Worm (Caenorhabditis elegans): ENCODE results near the gene ccm-3.
A peak's percentile ranks its signal among the peaks of the same experiment; 100 is the strongest.

Gene ccm-3

DNA sequence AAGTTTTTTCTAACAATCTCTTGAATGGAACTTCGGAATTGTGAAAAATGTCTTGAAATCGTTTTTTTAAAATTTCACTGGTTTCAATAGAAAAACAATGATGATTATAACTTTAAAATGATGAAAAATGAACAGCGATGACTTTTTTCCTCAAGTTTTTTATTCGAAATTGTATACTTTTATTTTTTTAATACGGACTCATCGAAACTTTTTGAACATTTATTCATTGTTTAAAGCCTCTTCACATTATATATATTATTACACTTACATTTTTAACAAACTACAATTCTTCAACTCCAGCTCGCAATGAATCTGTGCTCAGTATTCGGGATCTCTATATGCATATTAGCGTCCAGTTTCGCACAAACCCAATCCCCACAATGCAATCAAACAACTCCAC is 20.9 kb upstream of the ccm-3 start, which contains the start of gene M28.8:
M28.8 (plus strand) TSS at position 301 of the 400 bp plus-strand sequence.
- no peak for TF ChIP-seq nhr-2 (tag; optimal IDR thresholded peaks at IDR 0.05)
- no peak for TF ChIP-seq mls-2 (tag; optimal IDR thresholded peaks at IDR 0.05)
- TF ChIP-seq ham-2 (GFP tag; optimal IDR thresholded peaks at IDR 0.05): no peak
- TF ChIP-seq ceh-83 (GFP tag; optimal IDR thresholded peaks at IDR 0.05): no peak
- no peak for TF ChIP-seq zip-8 (tag; optimal IDR thresholded peaks at IDR 0.05)
- TF ChIP-seq tbx-8 (GFP tag; optimal IDR thresholded peaks at IDR 0.05): no peak
- no peak for TF ChIP-seq nhr-28 (tag; optimal IDR thresholded peaks at IDR 0.05)
- no peak for TF ChIP-seq cnd-1 (tag; optimal IDR thresholded peaks at IDR 0.05)
- no peak for TF ChIP-seq nhr-76 (tag; optimal IDR thresholded peaks at IDR 0.05)
- no peak for TF ChIP-seq unc-39 (tag; optimal IDR thresholded peaks at IDR 0.05)

DNA sequence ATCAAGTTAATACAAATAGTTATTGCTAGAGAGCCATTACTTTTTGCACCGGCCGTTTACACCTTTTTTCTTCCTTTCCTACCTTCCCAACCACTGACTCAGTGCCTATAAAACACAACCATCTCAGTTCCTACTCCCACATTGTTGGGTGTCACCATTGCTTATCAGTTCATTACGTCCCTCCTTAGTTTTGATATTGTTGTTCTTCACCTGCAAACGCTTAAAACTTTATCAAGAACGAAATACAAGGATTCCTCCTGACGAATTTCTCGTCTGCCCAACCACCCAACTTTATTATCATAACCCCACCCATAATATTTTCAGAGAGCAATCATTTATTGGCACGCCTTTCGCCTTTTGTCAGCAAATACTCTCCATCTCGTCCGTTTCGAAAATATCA is 20.0 kb upstream of the ccm-3 start:
- no peak for TF ChIP-seq lsy-2 (tag; optimal IDR thresholded peaks at IDR 0.05)
- TF ChIP-seq unc-39 (tag; optimal IDR thresholded peaks at IDR 0.05): no peak
- TF ChIP-seq ceh-83 (GFP tag; optimal IDR thresholded peaks at IDR 0.05): no peak
- TF ChIP-seq blmp-1 (tag; optimal IDR thresholded peaks at IDR 0.05): no peak

DNA sequence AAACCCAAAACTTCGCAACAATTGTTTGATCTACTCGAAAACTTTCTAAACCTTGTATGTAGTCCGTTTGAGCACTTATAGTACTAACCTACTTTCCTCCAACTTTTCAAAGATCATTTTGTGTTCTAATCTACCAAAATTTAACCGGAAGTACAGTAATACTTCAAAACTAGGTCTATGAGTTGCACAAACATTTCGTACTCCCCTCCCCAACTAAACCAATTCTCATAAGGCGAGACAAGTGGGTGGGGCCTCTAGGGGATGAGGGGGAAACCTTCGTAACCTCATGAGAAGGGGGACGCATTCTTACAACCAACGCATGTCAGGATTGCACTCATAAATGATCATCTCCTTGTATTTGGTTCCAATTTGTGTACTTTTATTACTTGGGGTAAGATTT is 14.9 kb upstream of the ccm-3 start, which contains the start of gene cutl-9:
cutl-9 (plus strand) TSS at position 301 of the 400 bp plus-strand sequence.
- TF ChIP-seq nhr-237 (tag; optimal IDR thresholded peaks at IDR 0.05) (no peak), hlh-1 (tag; optimal IDR thresholded peaks at IDR 0.05) (no peak), bed-3 (GFP tag; optimal IDR thresholded peaks at IDR 0.05) (no peak), nhr-28 (tag; optimal IDR thresholded peaks at IDR 0.05) (no peak), ceh-43 (GFP tag; optimal IDR thresholded peaks at IDR 0.05) (no peak), unc-62 (GFP tag; optimal IDR thresholded peaks at IDR 0.05) (no peak), ces-1 (GFP tag; optimal IDR thresholded peaks at IDR 0.05) (no peak), cnd-1 (tag; optimal IDR thresholded peaks at IDR 0.05) (no peak), nhr-12 (tag; optimal IDR thresholded peaks at IDR 0.05) (no peak)

DNA sequence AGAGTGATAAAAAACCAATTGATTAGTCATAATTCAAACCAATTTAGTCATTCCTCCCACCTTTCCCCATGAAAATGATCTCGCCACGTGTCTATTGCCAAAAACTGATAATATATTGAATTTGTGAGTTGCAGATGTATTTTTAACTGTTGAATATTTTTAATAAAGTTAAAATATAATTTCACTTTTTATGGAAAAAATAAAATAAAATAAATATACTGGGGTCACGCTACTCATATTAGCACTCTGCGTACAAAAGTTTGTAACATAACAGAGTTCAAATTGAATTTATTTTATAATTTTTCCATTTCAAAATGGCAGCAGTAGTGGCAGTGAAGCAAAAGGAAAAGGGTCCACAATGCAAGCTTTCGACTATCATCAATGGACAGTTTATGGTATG is 11.1 kb upstream of the ccm-3 start, which contains the start of gene C14A4.13:
C14A4.13 (plus strand) TSS at position 301 of the 400 bp plus-strand sequence.
- no peak for TF ChIP-seq mab-5 (tag; optimal IDR thresholded peaks at IDR 0.05)
- TF ChIP-seq lsy-2 (tag; optimal IDR thresholded peaks at IDR 0.05): no peak
- TF ChIP-seq nhr-2 (tag; optimal IDR thresholded peaks at IDR 0.05): no peak
- TF ChIP-seq blmp-1 (tag; optimal IDR thresholded peaks at IDR 0.05): no peak
- no peak for TF ChIP-seq pha-4 (tag; optimal IDR thresholded peaks at IDR 0.05)
- no peak for TF ChIP-seq unc-62 (GFP tag; optimal IDR thresholded peaks at IDR 0.05)
- no peak for TF ChIP-seq bed-3 (GFP tag; optimal IDR thresholded peaks at IDR 0.05)
- no peak for TF ChIP-seq nhr-237 (tag; optimal IDR thresholded peaks at IDR 0.05)

DNA sequence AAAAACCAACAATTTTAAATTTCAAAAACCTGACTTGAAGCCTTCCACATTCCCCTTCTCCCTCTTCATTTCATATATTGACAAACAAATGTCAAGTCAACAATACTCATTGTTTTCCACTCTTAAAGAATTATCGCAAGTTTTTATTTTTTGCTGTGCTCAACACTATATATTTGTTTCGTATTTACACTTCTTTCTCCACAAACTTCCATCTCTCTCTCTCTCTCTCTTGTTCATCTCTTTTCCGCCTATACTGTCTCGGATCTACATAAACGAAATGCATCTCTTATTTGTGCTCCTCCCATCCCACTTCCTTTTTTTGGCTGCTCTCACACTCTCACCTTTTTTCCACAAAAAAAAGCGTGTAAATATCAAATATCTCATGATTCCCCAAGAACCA is 5.7 kb upstream of the ccm-3 start, which contains the start of gene C14A4.12:
C14A4.12 (plus strand) TSS at position 301 of the 400 bp plus-strand sequence.
- TF ChIP-seq pha-4 (tag; optimal IDR thresholded peaks at IDR 0.05) (peak; percentile 14), mab-5 (tag; optimal IDR thresholded peaks at IDR 0.05) (no peak)

DNA sequence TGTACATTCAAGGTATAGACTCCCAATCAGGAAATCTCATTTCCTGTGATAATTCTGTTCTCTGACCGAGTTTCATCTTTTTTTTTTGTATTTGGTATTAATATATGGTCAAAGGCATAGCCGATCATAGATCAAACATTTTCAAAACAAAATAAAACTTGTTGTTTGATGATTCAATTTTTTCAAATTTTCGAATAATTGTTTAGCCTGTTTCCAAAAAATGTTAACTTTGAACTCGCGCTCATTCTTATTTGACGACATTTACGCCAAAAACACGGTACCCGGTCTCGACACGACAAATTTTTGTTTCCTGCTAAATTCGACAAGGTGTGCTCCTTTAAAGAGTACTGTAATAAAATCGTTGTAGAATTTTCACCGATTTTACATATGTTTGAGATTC is 1.7 kb upstream of the ccm-3 start:
- no peak for TF ChIP-seq unc-62 (GFP tag; optimal IDR thresholded peaks at IDR 0.05)
- no peak for TF ChIP-seq lin-13 (tag; optimal IDR thresholded peaks at IDR 0.05)

DNA sequence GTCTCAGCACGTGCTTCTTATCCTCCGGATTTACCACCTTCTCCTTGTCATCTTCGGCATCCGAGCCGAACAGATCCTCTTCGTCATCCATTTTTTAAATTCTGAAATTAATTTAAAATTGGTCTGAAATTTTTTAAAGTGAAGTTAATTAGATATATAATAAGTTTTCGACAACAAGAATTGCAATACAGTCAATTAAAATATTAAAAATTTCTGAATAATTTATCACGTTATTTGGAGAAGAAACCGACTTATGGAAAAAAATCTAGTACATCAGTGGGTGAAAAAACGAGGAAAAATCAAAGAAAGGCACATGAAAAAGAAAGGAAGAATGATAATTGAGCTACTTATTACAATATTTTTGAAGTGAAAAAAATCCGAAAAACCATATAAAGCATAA is 1.6 kb downstream of the ccm-3 start, which contains the start of gene taf-13:
taf-13 (minus strand) TSS at position 101 of the 400 bp plus-strand sequence.
- TF ChIP-seq zip-8 (tag; optimal IDR thresholded peaks at IDR 0.05) (no peak), ztf-11 (tag; optimal IDR thresholded peaks at IDR 0.05) (no peak), tbx-8 (GFP tag; optimal IDR thresholded peaks at IDR 0.05) (no peak), nhr-28 (tag; optimal IDR thresholded peaks at IDR 0.05) (no peak), flh-1 (GFP tag; optimal IDR thresholded peaks at IDR 0.05) (no peak), hlh-1 (tag; optimal IDR thresholded peaks at IDR 0.05) (no peak), lin-32 (GFP tag; optimal IDR thresholded peaks at IDR 0.05) (no peak), mab-5 (tag; optimal IDR thresholded peaks at IDR 0.05) (no peak)

DNA sequence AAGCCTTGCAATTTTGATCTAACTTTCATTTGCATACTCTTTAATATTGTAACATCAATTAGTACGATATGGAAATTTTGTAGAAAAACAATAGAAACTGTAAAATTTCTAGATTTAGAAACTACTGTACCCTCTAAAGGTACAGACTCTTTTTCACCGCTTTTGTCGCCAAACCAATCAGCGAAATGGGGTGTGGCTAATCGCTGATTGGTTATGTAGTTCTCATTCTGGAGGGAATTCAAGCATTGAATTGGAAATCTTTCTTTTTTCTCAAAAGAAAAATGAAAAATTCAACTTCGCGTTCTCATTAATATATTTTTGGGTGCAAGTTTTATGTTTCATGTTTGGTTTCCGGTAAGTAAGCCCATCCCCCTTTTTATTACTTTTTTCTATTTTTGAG is 3.5 kb downstream of the ccm-3 start:
- TF ChIP-seq ham-2 (GFP tag; optimal IDR thresholded peaks at IDR 0.05) (no peak), ceh-39 (tag; optimal IDR thresholded peaks at IDR 0.05) (no peak), unc-62 (GFP tag; optimal IDR thresholded peaks at IDR 0.05) (no peak), unc-120 (tag; optimal IDR thresholded peaks at IDR 0.05; ENCODE audit: poor library complexity, severe bottlenecking) (no peak)
